Worm (Caenorhabditis elegans) whole organism, mixed stage, embryonic: ENCODE results near the gene abhd-3.2.

Source experiments
- M03D4.4 ChIP-seq: sonication (generic microtip); optimal IDR thresholded peaks from 2 replicates; lab custom pipeline; 2017; ENCODE audit warnings: mild to moderate bottlenecking, missing genetic modification characterization, missing compliant biosample characterization
- bed-3 ChIP-seq: fragments of 200-800 bp; sonication (Bioruptor generic); optimal IDR thresholded peaks from 3 replicates; lab custom pipeline; 2018; ENCODE audit warnings: mild to moderate bottlenecking, missing genetic modification characterization, moderate library complexity, missing compliant biosample characterization
- blmp-1 ChIP-seq: fragments of 150-350 bp; optimal IDR thresholded peaks from 2 replicates; lab custom pipeline; 2014; ENCODE audit warnings: missing biosample characterization, missing genetic modification characterization
- ceh-39 ChIP-seq: fragments of 150-350 bp; optimal IDR thresholded peaks from 2 replicates; lab custom pipeline; 2014; ENCODE audit warnings: missing biosample characterization, missing genetic modification characterization
- ces-1 ChIP-seq: fragments of 150-350 bp; optimal IDR thresholded peaks from 2 replicates; lab custom pipeline; 2014; ENCODE audit warnings: missing biosample characterization, missing genetic modification reagents, missing genetic modification characterization
- cnd-1 ChIP-seq: fragments of 200-800 bp; sonication (Bioruptor generic); optimal IDR thresholded peaks from 2 replicates; lab custom pipeline; 2018; ENCODE audit warnings: mild to moderate bottlenecking, missing genetic modification characterization, missing compliant biosample characterization
- elt-1 ChIP-seq: sonication (generic microtip); optimal IDR thresholded peaks from 2 replicates; lab custom pipeline; 2017; ENCODE audit warnings: missing genetic modification characterization, mild to moderate bottlenecking, missing compliant biosample characterization, antibody characterized with exemption, moderate library complexity, borderline replicate concordance; ENCODE audit not compliant: insufficient read depth
- elt-3 ChIP-seq: fragments of 150-350 bp; optimal IDR thresholded peaks from 2 replicates; lab custom pipeline; 2014; ENCODE audit warnings: missing biosample characterization, missing genetic modification characterization
- ham-2 ChIP-seq: fragments of 200-800 bp; sonication (Bioruptor generic); optimal IDR thresholded peaks from 2 replicates; lab custom pipeline; 2018; ENCODE audit warnings: mild to moderate bottlenecking, missing genetic modification characterization, missing compliant biosample characterization
- hlh-1 ChIP-seq: fragments of 150-350 bp; optimal IDR thresholded peaks from 2 replicates; lab custom pipeline; 2014; ENCODE audit warnings: missing biosample characterization, missing genetic modification reagents, missing genetic modification characterization
- lin-13 ChIP-seq: fragments of 150-350 bp; optimal IDR thresholded peaks from 2 replicates; lab custom pipeline; 2014; ENCODE audit warnings: missing biosample characterization, missing genetic modification characterization
- lin-32 ChIP-seq: fragments of 200-800 bp; sonication (Bioruptor generic); optimal IDR thresholded peaks from 2 replicates; lab custom pipeline; 2018; ENCODE audit warnings: mild to moderate bottlenecking, missing genetic modification characterization, missing compliant biosample characterization
- lsy-2 ChIP-seq: fragments of 150-350 bp; optimal IDR thresholded peaks from 2 replicates; lab custom pipeline; 2014; ENCODE audit warnings: missing biosample characterization, missing genetic modification characterization
- mep-1 ChIP-seq: fragments of 150-350 bp; optimal IDR thresholded peaks from 2 replicates; lab custom pipeline; 2017; ENCODE audit warnings: missing biosample characterization, missing genetic modification reagents, missing genetic modification characterization, inconsistent platforms
- mls-2 ChIP-seq: sonication (generic microtip); optimal IDR thresholded peaks from 2 replicates; lab custom pipeline; 2016; ENCODE audit warnings: mild to moderate bottlenecking, missing genetic modification characterization, moderate library complexity, missing compliant biosample characterization
- nhr-2 ChIP-seq: fragments of 150-350 bp; optimal IDR thresholded peaks from 2 replicates; lab custom pipeline; 2014; ENCODE audit warnings: missing biosample characterization, missing genetic modification characterization
- nhr-237 ChIP-seq: fragments of 150-350 bp; optimal IDR thresholded peaks from 2 replicates; lab custom pipeline; 2014; ENCODE audit warnings: missing biosample characterization, missing genetic modification characterization
- nhr-28 ChIP-seq: fragments of 150-350 bp; optimal IDR thresholded peaks from 2 replicates; lab custom pipeline; 2014; ENCODE audit warnings: missing biosample characterization, missing genetic modification characterization
- nhr-76 ChIP-seq: sonication (generic microtip); optimal IDR thresholded peaks from 2 replicates; lab custom pipeline; 2017; ENCODE audit warnings: missing biosample characterization, missing genetic modification characterization
- pha-4 ChIP-seq: fragments of 150-350 bp; optimal IDR thresholded peaks from 2 replicates; lab custom pipeline; 2018; ENCODE audit warnings: missing biosample characterization, missing genetic modification reagents, missing genetic modification characterization
- sptf-1 ChIP-seq: sonication (generic microtip); optimal IDR thresholded peaks from 2 replicates; lab custom pipeline; 2017; ENCODE audit warnings: mild to moderate bottlenecking, missing genetic modification characterization, moderate library complexity, missing compliant biosample characterization
- tbx-8 ChIP-seq: fragments of 200-800 bp; sonication (Bioruptor generic); optimal IDR thresholded peaks from 2 replicates; lab custom pipeline; 2018; ENCODE audit warnings: mild to moderate bottlenecking, missing genetic modification characterization, moderate library complexity, missing compliant biosample characterization
- unc-120 ChIP-seq: sonication (generic microtip); optimal IDR thresholded peaks from 2 replicates; lab custom pipeline; 2017; ENCODE audit warnings: missing genetic modification characterization, missing compliant biosample characterization; ENCODE audit not compliant: poor library complexity, severe bottlenecking
- unc-39 ChIP-seq: fragments of 150-350 bp; optimal IDR thresholded peaks from 2 replicates; lab custom pipeline; 2014; ENCODE audit warnings: missing biosample characterization, missing genetic modification characterization
- unc-62 ChIP-seq: fragments of 150-350 bp; optimal IDR thresholded peaks from 2 replicates; lab custom pipeline; 2014; ENCODE audit warnings: missing biosample characterization, missing genetic modification reagents, missing genetic modification characterization
- zip-8 ChIP-seq: fragments of 150-350 bp; optimal IDR thresholded peaks from 2 replicates; lab custom pipeline; 2014; ENCODE audit warnings: missing biosample characterization, missing genetic modification characterization
- ztf-11 ChIP-seq: fragments of 150-350 bp; optimal IDR thresholded peaks from 2 replicates; lab custom pipeline; 2014; ENCODE audit warnings: missing biosample characterization, missing genetic modification characterization

Gene abhd-3.2

ce11 chrX:991274-991673 is 13.5 kb upstream of the abhd-3.2 start, which contains the start of the genes C09E10.3 and dgk-1:
Gene C09E10.3, minus strand, starts transcription at chrX:991374.
Gene dgk-1, minus strand, starts transcription at chrX:991456.
- TF ChIP-seq nhr-76 (tag; lab: Kevin White, UChicago): no peak
- TF ChIP-seq M03D4.4 (tag; lab: Kevin White, UChicago): no peak
- no peak for TF ChIP-seq bed-3 (GFP tag; lab: Kevin White, UChicago)
- TF ChIP-seq ces-1 (GFP tag; lab: Kevin White, UChicago): no peak
- TF ChIP-seq, all 35 proteins: peak for 0

- TF ChIP-seq nhr-76 (tag; lab: Kevin White, UChicago) (no peak), elt-1 (no peak)
- TF ChIP-seq, all 35 proteins: peak for 0
These were observed 8.7 kb upstream of the abhd-3.2 start for ce11 chrX:986463-986862.

- TF ChIP-seq M03D4.4 (tag; lab: Kevin White, UChicago) (no peak), mep-1 (tag; lab: Kevin White, UChicago) (no peak), lsy-2 (tag; lab: Kevin White, UChicago) (no peak), tbx-8 (no peak), ham-2 (no peak), unc-39 (tag; lab: Kevin White, UChicago) (no peak), ceh-39 (tag; lab: Kevin White, UChicago) (no peak), nhr-28 (no peak), unc-62 (no peak), hlh-1 (tag; lab: Kevin White, UChicago) (no peak), nhr-2 (tag; lab: Kevin White, UChicago) (no peak), zip-8 (tag; lab: Kevin White, UChicago) (no peak), cnd-1 (tag; lab: Kevin White, UChicago) (no peak), blmp-1 (no peak), lin-32 (GFP tag; lab: Kevin White, UChicago) (no peak), lin-13 (no peak), elt-3 (no peak), elt-1 (no peak), bed-3 (GFP tag; lab: Kevin White, UChicago) (no peak)
These were observed 4.8 kb upstream of the abhd-3.2 start for ce11 chrX:982598-982997.

ce11 chrX:980252-981009 is 2.6 kb upstream of the abhd-3.2 start, which contains the start of gene C44C1.1:
Gene C44C1.1, plus strand, starts transcription at chrX:980776.
- TF ChIP-seq elt-1 (peak; percentile 63), nhr-237 (tag; lab: Kevin White, UChicago) (no peak)

- TF ChIP-seq unc-62 (no peak), cnd-1 (tag; lab: Kevin White, UChicago) (no peak)
These were observed 2.6 kb downstream of the abhd-3.2 start for ce11 chrX:975236-975535.

ce11 chrX:974499-975235 is 3.1 kb downstream of the abhd-3.2 start, which contains the start of gene vps-45:
Gene vps-45, minus strand, starts transcription at chrX:974848.
- TF ChIP-seq ham-2 (peak; percentile 37), sptf-1 (tag; lab: Kevin White, UChicago) (no peak), lin-32 (GFP tag; lab: Kevin White, UChicago) (peak; percentile 26), lsy-2 (tag; lab: Kevin White, UChicago) (peak; percentile 32), unc-120 (tag; lab: Kevin White, UChicago) (peak; percentile 8), pha-4 (no peak), mls-2 (tag; lab: Kevin White, UChicago) (peak; percentile 16), ces-1 (GFP tag; lab: Kevin White, UChicago) (peak; percentile 44)

ce11 chrX:970072-970471 is 7.7 kb downstream of the abhd-3.2 start, which contains the start of gene C44C1.6:
Gene C44C1.6, minus strand, starts transcription at chrX:970270.
- TF ChIP-seq tbx-8 (no peak), bed-3 (GFP tag; lab: Kevin White, UChicago) (no peak), ceh-39 (tag; lab: Kevin White, UChicago) (no peak), ztf-11 (tag; lab: Kevin White, UChicago) (no peak), unc-62 (no peak), elt-3 (no peak)
